Fruit fly (Drosophila melanogaster) whole organism, prepupa: ENCODE results near the gene CycE.

Experiments used
- Blimp-1 ChIP-seq: fragments of 200-800 bp; sonication (Bioruptor generic); optimal IDR thresholded peaks from 3 replicates; lab custom pipeline; 2017; ENCODE audit warnings: missing biosample characterization, missing genetic modification characterization, mild to moderate bottlenecking, moderate library complexity, missing genetic modification reagents
- CG10631 ChIP-seq: fragments of 200-800 bp; sonication (Bioruptor generic); optimal IDR thresholded peaks from 2 replicates; lab custom pipeline; 2016; ENCODE audit warnings: missing biosample characterization, missing genetic modification characterization
- CG10669 ChIP-seq: fragments of 200-800 bp; sonication (Bioruptor generic); optimal IDR thresholded peaks from 3 replicates; lab custom pipeline; 2018; ENCODE audit warnings: missing biosample characterization, mild to moderate bottlenecking, missing genetic modification characterization, moderate library complexity
- CG11294 ChIP-seq: fragments of 200-800 bp; sonication (Bioruptor generic); IDR thresholded peaks from 2 replicates; pipeline ENCODE4 v1.3.6; 2022; ENCODE audit warnings: missing biosample characterization, missing genetic modification characterization
- CG11762 ChIP-seq: fragments of 200-800 bp; sonication (Bioruptor generic); optimal IDR thresholded peaks from 3 replicates; lab custom pipeline; 2016; ENCODE audit warnings: missing biosample characterization, missing genetic modification characterization; ENCODE audit not compliant: insufficient read depth
- CG11902 ChIP-seq: fragments of 200-800 bp; sonication (Bioruptor generic); optimal IDR thresholded peaks from 3 replicates; lab custom pipeline; 2016; ENCODE audit warnings: missing biosample characterization, missing genetic modification characterization
- CG15336 ChIP-seq: fragments of 200-800 bp; sonication (Bioruptor generic); IDR thresholded peaks from 2 replicates; pipeline ENCODE4 v1.3.6; 2022; ENCODE audit warnings: missing biosample characterization, missing genetic modification characterization
- CG16779 ChIP-seq: fragments of 200-800 bp; sonication (Bioruptor generic); optimal IDR thresholded peaks from 3 replicates; lab custom pipeline; 2017; ENCODE audit warnings: missing biosample characterization, mild to moderate bottlenecking, missing genetic modification characterization
- CG3032 ChIP-seq: fragments of 200-800 bp; optimal IDR thresholded peaks from 2 replicates; lab custom pipeline; 2019; ENCODE audit warnings: missing biosample characterization, mild to moderate bottlenecking, missing genetic modification characterization, moderate library complexity
- CG34406 ChIP-seq: fragments of 200-800 bp; sonication (Bioruptor generic); optimal IDR thresholded peaks from 3 replicates; lab custom pipeline; 2016; ENCODE audit warnings: missing biosample characterization, missing genetic modification characterization
- CG3919 ChIP-seq: fragments of 200-800 bp; sonication (Bioruptor generic); optimal IDR thresholded peaks from 3 replicates; lab custom pipeline; 2016; ENCODE audit warnings: missing biosample characterization, missing genetic modification characterization
- CG4318 ChIP-seq: fragments of 200-800 bp; sonication (Bioruptor generic); optimal IDR thresholded peaks from 3 replicates; lab custom pipeline; 2017; ENCODE audit warnings: missing biosample characterization, mild to moderate bottlenecking, missing genetic modification characterization
- CG6163 ChIP-seq: fragments of 200-800 bp; sonication (Bioruptor generic); IDR thresholded peaks from 3 replicates; pipeline ENCODE4 v1.3.6; 2022; ENCODE audit warnings: missing biosample characterization, missing genetic modification characterization
- CG6792 ChIP-seq: fragments of 200-800 bp; sonication (Bioruptor generic); optimal IDR thresholded peaks from 3 replicates; lab custom pipeline; 2016; ENCODE audit warnings: missing biosample characterization, missing genetic modification characterization
- CG6808 ChIP-seq: fragments of 200-800 bp; sonication (Bioruptor generic); optimal IDR thresholded peaks from 3 replicates; lab custom pipeline; 2017; ENCODE audit warnings: missing biosample characterization, missing genetic modification characterization, mild to moderate bottlenecking, moderate library complexity, missing genetic modification reagents
- CG6854 ChIP-seq: fragments of 200-800 bp; sonication (Bioruptor generic); optimal IDR thresholded peaks from 2 replicates; lab custom pipeline; 2017; ENCODE audit warnings: missing biosample characterization, mild to moderate bottlenecking, missing genetic modification characterization
- CG7368 ChIP-seq: fragments of 200-800 bp; sonication (Bioruptor generic); optimal IDR thresholded peaks from 3 replicates; lab custom pipeline; 2016; ENCODE audit warnings: missing biosample characterization, missing genetic modification characterization
- CG8119 ChIP-seq: fragments of 200-800 bp; sonication (Bioruptor generic); IDR thresholded peaks from 3 replicates; pipeline ENCODE4 v1.3.6; 2022; ENCODE audit warnings: missing biosample characterization, missing genetic modification characterization
- CG8319 ChIP-seq: fragments of 200-800 bp; sonication (Bioruptor generic); optimal IDR thresholded peaks from 3 replicates; lab custom pipeline; 2016; ENCODE audit warnings: missing biosample characterization, missing genetic modification characterization
- CG8632 ChIP-seq: fragments of 200-800 bp; sonication (Bioruptor generic); optimal IDR thresholded peaks from 3 replicates; lab custom pipeline; 2016; ENCODE audit warnings: missing biosample characterization, missing genetic modification characterization
- CG9139 ChIP-seq: fragments of 200-800 bp; sonication (Bioruptor generic); optimal IDR thresholded peaks from 3 replicates; lab custom pipeline; 2017; ENCODE audit warnings: missing biosample characterization, mild to moderate bottlenecking, missing genetic modification characterization
- Eip78C ChIP-seq: fragments of 200-800 bp; sonication (Bioruptor generic); peaks from one replicate; lab custom pipeline; 2016; ENCODE audit warnings: missing biosample characterization, missing genetic modification characterization
- Eip93F ChIP-seq: fragments of 200-800 bp; sonication (Bioruptor generic); optimal IDR thresholded peaks from 2 replicates; lab custom pipeline; 2016; ENCODE audit warnings: missing biosample characterization, mild to moderate bottlenecking, missing genetic modification characterization
- Ets96B ChIP-seq: fragments of 200-800 bp; optimal IDR thresholded peaks from 2 replicates; lab custom pipeline; 2019; ENCODE audit warnings: missing biosample characterization, mild to moderate bottlenecking, missing genetic modification characterization, moderate library complexity
- Hr38 ChIP-seq: sonication (Bioruptor generic); optimal IDR thresholded peaks from 2 replicates; lab custom pipeline; 2016; ENCODE audit warnings: missing biosample characterization, missing genetic modification characterization
- Hr39 ChIP-seq: fragments of 200-800 bp; sonication (Bioruptor generic); optimal IDR thresholded peaks from 2 replicates; lab custom pipeline; 2016; ENCODE audit warnings: missing biosample characterization, missing genetic modification characterization
- Hr4 ChIP-seq: fragments of 200-800 bp; sonication (Bioruptor generic); optimal IDR thresholded peaks from 3 replicates; lab custom pipeline; 2016; ENCODE audit warnings: missing biosample characterization, missing genetic modification characterization
- Lpt ChIP-seq: fragments of 200-800 bp; sonication (Bioruptor generic); optimal IDR thresholded peaks from 3 replicates; lab custom pipeline; 2016; ENCODE audit warnings: missing biosample characterization, missing genetic modification characterization
- Met ChIP-seq: fragments of 200-800 bp; sonication (Bioruptor generic); optimal IDR thresholded peaks from 3 replicates; lab custom pipeline; 2016; ENCODE audit warnings: missing biosample characterization, missing genetic modification characterization
- OdsH ChIP-seq: fragments of 200-800 bp; sonication (Bioruptor generic); optimal IDR thresholded peaks from 3 replicates; lab custom pipeline; 2016; ENCODE audit warnings: missing biosample characterization, missing genetic modification characterization
- Sox102F ChIP-seq: fragments of 200-800 bp; sonication (Bioruptor generic); optimal IDR thresholded peaks from 2 replicates; lab custom pipeline; 2016; ENCODE audit warnings: missing biosample characterization, mild to moderate bottlenecking, missing genetic modification characterization
- Sox14 ChIP-seq: fragments of 200-800 bp; sonication (Bioruptor generic); optimal IDR thresholded peaks from 3 replicates; lab custom pipeline; 2016; ENCODE audit warnings: missing biosample characterization, missing genetic modification characterization
- Sox15 ChIP-seq: fragments of 200-800 bp; sonication (Bioruptor generic); optimal IDR thresholded peaks from 3 replicates; lab custom pipeline; 2016; ENCODE audit warnings: missing biosample characterization, missing genetic modification characterization
- acj6 ChIP-seq: fragments of 200-800 bp; sonication (Bioruptor generic); optimal IDR thresholded peaks from 3 replicates; lab custom pipeline; 2016; ENCODE audit warnings: missing biosample characterization, missing genetic modification characterization
- cyc ChIP-seq: fragments of 200-800 bp; sonication (Bioruptor generic); optimal IDR thresholded peaks from 3 replicates; lab custom pipeline; 2016; ENCODE audit warnings: missing biosample characterization, missing genetic modification characterization
- dsx ChIP-seq: fragments of 200-800 bp; optimal IDR thresholded peaks from 3 replicates; lab custom pipeline; 2019; ENCODE audit warnings: missing biosample characterization, mild to moderate bottlenecking, missing genetic modification characterization, moderate library complexity; ENCODE audit not compliant: poor library complexity, severe bottlenecking
- esn ChIP-seq: fragments of 200-800 bp; sonication (Bioruptor generic); optimal IDR thresholded peaks from 2 replicates; lab custom pipeline; 2016; ENCODE audit warnings: missing biosample characterization, mild to moderate bottlenecking, missing genetic modification characterization, moderate library complexity
- fd59A ChIP-seq: fragments of 200-800 bp; sonication (Bioruptor generic); optimal IDR thresholded peaks from 2 replicates; lab custom pipeline; 2017; ENCODE audit warnings: missing biosample characterization, mild to moderate bottlenecking, missing genetic modification characterization, missing genetic modification reagents
- fd85E ChIP-seq: fragments of 200-800 bp; sonication (Bioruptor generic); optimal IDR thresholded peaks from 3 replicates; lab custom pipeline; 2016; ENCODE audit warnings: missing biosample characterization, missing genetic modification characterization
- fkh ChIP-seq: fragments of 200-800 bp; sonication (Bioruptor generic); optimal IDR thresholded peaks from 3 replicates; lab custom pipeline; 2017; ENCODE audit warnings: missing biosample characterization, mild to moderate bottlenecking, missing genetic modification characterization, moderate library complexity
- lz ChIP-seq: fragments of 200-800 bp; sonication (Bioruptor generic); optimal IDR thresholded peaks from 3 replicates; lab custom pipeline; 2016; ENCODE audit warnings: missing biosample characterization, missing genetic modification characterization
- net ChIP-seq: fragments of 200-800 bp; sonication (Bioruptor generic); optimal IDR thresholded peaks from 3 replicates; lab custom pipeline; 2016; ENCODE audit warnings: missing biosample characterization, missing genetic modification characterization
- spab ChIP-seq: fragments of 200-800 bp; sonication (Bioruptor generic); optimal IDR thresholded peaks from 2 replicates; lab custom pipeline; 2017; ENCODE audit warnings: missing biosample characterization, mild to moderate bottlenecking, missing genetic modification characterization, missing genetic modification reagents
- ss ChIP-seq, 2 experiments: fragments of 200-800 bp; sonication (Bioruptor generic); optimal IDR thresholded peaks; 2 replicates in 1 of 2; 3 replicates in 1 of 2; lab custom pipeline; 2017 to 2018; ENCODE audit warnings: mild to moderate bottlenecking in 2 of 2, missing biosample characterization in 2 of 2, missing genetic modification characterization in 2 of 2, moderate library complexity in 1 of 2
- svp ChIP-seq: fragments of 200-800 bp; sonication (Bioruptor generic); peaks from one replicate; lab custom pipeline; 2016; ENCODE audit warnings: missing biosample characterization, missing genetic modification characterization
- vri ChIP-seq: fragments of 200-800 bp; sonication (Bioruptor generic); optimal IDR thresholded peaks from 3 replicates; lab custom pipeline; 2016; ENCODE audit warnings: missing biosample characterization, mild to moderate bottlenecking, missing genetic modification characterization

The CycE gene

DNA sequence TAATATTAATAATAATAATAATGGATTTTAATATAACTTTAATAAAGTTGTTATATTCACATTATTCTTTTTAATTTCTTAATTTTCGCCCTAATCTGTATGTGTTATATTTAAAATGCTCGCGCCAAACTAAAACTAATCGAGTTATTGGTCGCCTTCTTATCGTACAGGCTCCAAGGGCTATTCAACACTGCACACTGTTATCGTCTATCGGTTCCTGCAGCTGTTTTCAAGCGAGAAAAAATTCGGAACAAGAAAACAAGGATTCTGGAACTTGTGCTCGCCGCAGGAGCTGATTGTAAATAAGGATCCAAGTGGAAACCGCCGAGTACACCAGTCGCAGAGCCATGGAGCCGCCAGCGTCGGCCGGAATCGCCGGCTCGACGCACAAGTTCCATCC lies 16.1 kb upstream of the CycE start, which contains the start of gene CG3793:
Gene CG3793, plus strand, starts transcription at position 192 of the 400 bp plus-strand sequence.
- TF ChIP-seq CG16779 (tag; lab: Kevin White, UChicago): no peak
- TF ChIP-seq ss (GFP tag; optimal IDR thresholded peaks at IDR 0.05; lab: Kevin White, UChicago): no peak
- TF ChIP-seq Ets96B (tag; lab: Kevin White, UChicago): no peak
- TF ChIP-seq svp (GFP tag; lab: Kevin White, UChicago): no peak
- TF ChIP-seq Blimp-1: no peak
- TF ChIP-seq CG8319 (GFP tag; lab: Kevin White, UChicago): no peak
- no peak for TF ChIP-seq CG3032 (tag; lab: Kevin White, UChicago)
- TF ChIP-seq CG9139: no peak
- no peak for TF ChIP-seq net (GFP tag; lab: Kevin White, UChicago)
- no peak for TF ChIP-seq OdsH (GFP tag; lab: Kevin White, UChicago)
- no peak for TF ChIP-seq CG15336 (GFP tag; lab: Robert Waterston, UW)
- no peak for TF ChIP-seq Hr4 (GFP tag; lab: Kevin White, UChicago)
- no peak for TF ChIP-seq CG11294 (GFP tag; lab: Robert Waterston, UW)
- TF ChIP-seq CG6808 (GFP tag; lab: Kevin White, UChicago): no peak
- TF ChIP-seq lz (GFP tag; lab: Kevin White, UChicago): no peak

DNA sequence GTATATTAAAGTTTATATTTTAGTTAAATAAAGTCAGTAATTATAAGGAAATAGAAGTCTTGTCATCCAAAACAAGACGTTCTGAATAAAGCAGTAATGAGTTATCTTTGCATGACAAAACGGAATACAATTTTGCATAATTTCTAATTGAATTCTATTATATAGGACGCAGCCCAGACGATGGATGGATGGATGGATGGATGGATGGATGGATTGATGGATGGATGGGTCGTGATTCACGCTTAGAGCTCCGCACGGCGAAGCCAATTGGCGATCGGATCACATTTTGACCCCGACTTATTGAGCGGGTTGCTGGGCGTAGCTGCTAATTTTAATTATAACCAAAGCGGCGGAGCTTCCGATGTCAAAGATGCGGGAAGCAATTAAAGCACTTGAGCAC lies 15.5 kb upstream of the CycE start:
- no peak for TF ChIP-seq fd85E (GFP tag; lab: Kevin White, UChicago)
- TF ChIP-seq CG7368 (GFP tag; lab: Kevin White, UChicago): no peak
- TF ChIP-seq CG9139: no peak
- TF ChIP-seq OdsH (GFP tag; lab: Kevin White, UChicago): no peak
- TF ChIP-seq CG11902 (GFP tag; lab: Kevin White, UChicago): no peak
- no peak for TF ChIP-seq CG11762 (GFP tag; lab: Kevin White, UChicago)
- TF ChIP-seq spab (GFP tag; lab: Kevin White, UChicago): no peak
- TF ChIP-seq Sox15: no peak
- no peak for TF ChIP-seq Eip78C (GFP tag; lab: Kevin White, UChicago)

DNA sequence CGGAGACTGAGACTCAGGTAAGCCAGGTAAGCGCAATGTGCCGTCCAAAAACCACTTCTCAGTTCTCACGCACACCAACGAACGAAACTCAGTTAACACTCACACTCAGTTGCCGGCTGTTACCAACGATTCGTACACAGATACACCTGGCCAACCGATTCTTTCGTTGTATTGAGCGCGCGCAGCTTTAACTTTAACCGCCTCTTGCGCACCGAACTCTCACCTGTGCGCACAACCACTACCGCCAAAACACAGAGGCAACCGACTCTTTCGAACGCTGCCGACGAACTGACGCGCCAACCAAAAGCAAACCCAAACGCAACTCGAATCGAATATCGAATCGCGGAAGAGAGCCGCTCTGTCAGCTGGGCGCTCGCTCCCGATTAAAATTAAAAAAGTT lies 14.5 kb upstream of the CycE start, which contains the start of gene Gli:
Gene Gli, minus strand, starts transcription at position 293 of the 400 bp plus-strand sequence.
- TF ChIP-seq CG6854 (GFP tag; lab: Kevin White, UChicago): peak; percentile 64
- no peak for TF ChIP-seq Sox102F (GFP tag; lab: Kevin White, UChicago)
- TF ChIP-seq svp (GFP tag; lab: Kevin White, UChicago): peak; percentile 63
- TF ChIP-seq dsx: no peak
- no peak for TF ChIP-seq Eip78C (GFP tag; lab: Kevin White, UChicago)
- TF ChIP-seq CG10631 (GFP tag; lab: Kevin White, UChicago): no peak
- no peak for TF ChIP-seq fkh (GFP tag; lab: Kevin White, UChicago)
- TF ChIP-seq Hr39 (GFP tag; lab: Kevin White, UChicago): no peak
- no peak for TF ChIP-seq CG3919
- TF ChIP-seq CG3032 (tag; lab: Kevin White, UChicago): no peak
- no peak for TF ChIP-seq Sox15
- TF ChIP-seq CG4318 (GFP tag; lab: Kevin White, UChicago): no peak
- TF ChIP-seq Sox14: no peak
- no peak for TF ChIP-seq CG8632 (GFP tag; lab: Kevin White, UChicago)
- TF ChIP-seq CG34406: no peak
- no peak for TF ChIP-seq acj6 (GFP tag; lab: Kevin White, UChicago)
- no peak for TF ChIP-seq Blimp-1
- TF ChIP-seq fd59A (GFP tag; lab: Kevin White, UChicago): no peak
- no peak for TF ChIP-seq Met (GFP tag; lab: Kevin White, UChicago)
- no peak for TF ChIP-seq CG16779 (tag; lab: Kevin White, UChicago)
- no peak for TF ChIP-seq Ets96B (tag; lab: Kevin White, UChicago)
- TF ChIP-seq OdsH (GFP tag; lab: Kevin White, UChicago): no peak
- peak; percentile 13; the same call in 1 of the 2 replicates for TF ChIP-seq CG11294 (GFP tag; lab: Robert Waterston, UW)
- TF ChIP-seq vri (GFP tag; lab: Kevin White, UChicago): no peak
- TF ChIP-seq cyc: no peak
- no peak for TF ChIP-seq CG11762 (GFP tag; lab: Kevin White, UChicago)
- no peak for TF ChIP-seq CG10669 (GFP tag; lab: Kevin White, UChicago)
- peak; percentile 70; the same call in 2 of the 3 replicates for TF ChIP-seq CG6163 (GFP tag; lab: Robert Waterston, UW)
- TF ChIP-seq Hr4 (GFP tag; lab: Kevin White, UChicago): no peak
- no peak; the same call in 2 of the 3 replicates for TF ChIP-seq CG8119 (GFP tag; lab: Robert Waterston, UW)
- peak; percentile 42 for TF ChIP-seq Eip93F (GFP tag; lab: Kevin White, UChicago)
- TF ChIP-seq CG6792 (GFP tag; lab: Kevin White, UChicago): no peak
- no peak for TF ChIP-seq esn
- TF ChIP-seq ss (GFP tag; optimal IDR thresholded peaks at IDR 0.05; lab: Kevin White, UChicago): no peak
- no peak for TF ChIP-seq Hr38
- TF ChIP-seq Lpt: peak; percentile 57
